Worm (Caenorhabditis elegans): ENCODE measurements around the gene pph-5.

DNA sequence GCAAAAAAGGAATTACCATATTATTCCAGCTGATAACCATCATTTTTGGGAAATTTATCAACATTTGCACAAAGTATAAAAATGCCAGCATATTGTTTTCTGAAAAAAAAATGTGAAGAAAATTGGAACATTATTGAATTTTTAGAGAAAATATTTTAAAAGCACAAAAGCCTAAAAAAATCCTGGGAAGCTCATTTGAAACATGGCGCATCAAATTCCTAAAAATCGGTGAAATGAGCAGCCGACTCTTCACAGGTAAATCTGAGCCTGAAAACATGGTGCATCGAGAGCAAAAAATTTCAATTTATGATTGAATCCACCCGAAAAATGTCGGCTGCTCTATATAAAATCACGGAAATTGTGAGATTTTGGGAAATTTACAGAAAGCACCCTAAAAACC is 41.3 kb upstream of the pph-5 start, which contains the start of gene Y39B6A.7:
- TF ChIP-seq nhr-28 (tag; optimal IDR thresholded peaks at IDR 0.05), result no peak
- TF ChIP-seq arid-1 (GFP tag; conservative IDR thresholded peaks at IDR 0.05), result no peak
- TF ChIP-seq mxl-2 (GFP tag; conservative IDR thresholded peaks at IDR 0.05), result no peak
- no peak for TF ChIP-seq nhr-11 (tag; optimal IDR thresholded peaks at IDR 0.05)
- no peak for TF ChIP-seq tag-97 (GFP tag; IDR thresholded peaks at IDR 0.05)
